Worm (Caenorhabditis elegans): ENCODE data around the gene M199.135.
A peak's percentile ranks its signal among the peaks of the same experiment; 100 is the strongest.

M199.135 gene

ce11 chrIV:15098294-15098693 is 16.1 kb upstream of the M199.135 start, which contains the start of gene srt-49:
Gene srt-49 (minus strand): TSS chrIV:15098394.
- TF ChIP-seq snpc-1.3 (tag; optimal IDR thresholded peaks at IDR 0.05; ENCODE audit: insufficient read depth) (no peak), somi-1 (GFP tag; optimal IDR thresholded peaks at IDR 0.05) (no peak), B0336.3 (GFP tag; IDR thresholded peaks at IDR 0.05) (no peak), B0019.2 (GFP tag; conservative IDR thresholded peaks at IDR 0.05) (no peak), akir-1 (GFP tag; optimal IDR thresholded peaks at IDR 0.05) (no peak), nhr-90 (tag; optimal IDR thresholded peaks at IDR 0.05) (no peak), lin-26 (GFP tag; IDR thresholded peaks at IDR 0.05) (no peak), B0261.1 (tag; optimal IDR thresholded peaks at IDR 0.05) (no peak), Y56A3A.18 (GFP tag; IDR thresholded peaks at IDR 0.05) (no peak), sptf-2 (GFP tag; optimal IDR thresholded peaks at IDR 0.05) (no peak), K12H6.12 (tag; optimal IDR thresholded peaks at IDR 0.05) (no peak), lin-54 (GFP tag; optimal IDR thresholded peaks at IDR 0.05) (no peak), him-1 (tag; optimal IDR thresholded peaks at IDR 0.05) (no peak), ztf-22 (GFP tag; optimal IDR thresholded peaks at IDR 0.05) (no peak), ceh-40 (GFP tag; IDR thresholded peaks at IDR 0.05) (no peak), ceh-79 (tag; optimal IDR thresholded peaks at IDR 0.05) (no peak), ceh-91 (GFP tag; IDR thresholded peaks at IDR 0.05) (no peak), madf-10 (tag; optimal IDR thresholded peaks at IDR 0.05) (no peak), ets-4 (GFP tag; optimal IDR thresholded peaks at IDR 0.05) (no peak), C17E4.6 (GFP tag; IDR thresholded peaks at IDR 0.05) (no peak)

- TF ChIP-seq snpc-4 (GFP tag; optimal IDR thresholded peaks at IDR 0.05) (no peak), snpc-4 (tag; optimal IDR thresholded peaks at IDR 0.05) (peak in 1 of 4 experiments; percentile 50), madf-6 (GFP tag; IDR thresholded peaks at IDR 0.05) (no peak)
These were observed 11.2 kb upstream of the M199.135 start, which contains the start of gene srt-44 for ce11 chrIV:15103224-15103679. Gene srt-44 (plus strand): TSS chrIV:15103629.

ce11 chrIV:15107218-15107617 is 7.2 kb upstream of the M199.135 start:
- TF ChIP-seq F52B5.7 (tag; optimal IDR thresholded peaks at IDR 0.05) (no peak), hrde-1 (tag; optimal IDR thresholded peaks at IDR 0.05; ENCODE audit: borderline replicate concordance) (no peak), attf-6 (GFP tag; IDR thresholded peaks at IDR 0.05) (peak; percentile 80), snpc-4 (GFP tag; optimal IDR thresholded peaks at IDR 0.05) (peak; percentile 17), snpc-4 (tag; optimal IDR thresholded peaks at IDR 0.05) (peak in 3 of 4 experiments; percentile 46 to 87 (median 66)), nhr-90 (tag; optimal IDR thresholded peaks at IDR 0.05) (no peak), tbp1 (GFP tag; optimal IDR thresholded peaks at IDR 0.05) (peak; percentile 21), ztf-28 (GFP tag; IDR thresholded peaks at IDR 0.05) (no peak), hmg-1.2 (GFP tag; IDR thresholded peaks at IDR 0.05) (peak; percentile 90), Y53G8AR.9 (GFP tag; conservative IDR thresholded peaks at IDR 0.05) (no peak), dox-1 (GFP tag; IDR thresholded peaks at IDR 0.05) (no peak), sdz-38 (tag; optimal IDR thresholded peaks at IDR 0.05) (no peak)

DNA sequence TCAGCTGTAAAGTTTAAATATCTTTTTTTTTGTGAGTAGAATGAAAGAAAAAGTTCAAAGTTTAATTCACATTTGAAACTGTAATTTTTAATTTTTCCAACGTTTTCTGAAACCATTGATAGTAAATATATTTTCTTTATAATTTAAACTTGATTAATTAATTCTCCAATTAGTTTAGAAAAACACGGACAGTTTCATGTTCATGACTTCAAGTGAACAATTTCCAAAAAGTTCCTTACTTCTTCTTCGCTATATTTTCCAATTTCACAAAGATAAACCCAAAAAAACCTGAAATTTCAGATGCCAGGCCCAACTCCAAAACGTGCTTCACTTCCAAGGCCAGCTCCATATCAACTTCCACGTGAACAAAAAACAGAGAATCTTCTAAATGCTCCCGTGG is 5.9 kb upstream of the M199.135 start, which contains the start of gene M199.2:
M199.2 (plus strand) TSS at position 301 of the 400 bp plus-strand sequence.
- TF ChIP-seq lin-26 (GFP tag; IDR thresholded peaks at IDR 0.05), result no peak
- TF ChIP-seq aptf-2 (GFP tag; conservative IDR thresholded peaks at IDR 0.05), result no peak
- TF ChIP-seq ztf-3 (GFP tag; optimal IDR thresholded peaks at IDR 0.05), result no peak
- TF ChIP-seq repo-1 (tag; optimal IDR thresholded peaks at IDR 0.05), result no peak
- TF ChIP-seq sdz-38 (tag; optimal IDR thresholded peaks at IDR 0.05), result no peak
- no peak for TF ChIP-seq ceh-91 (GFP tag; IDR thresholded peaks at IDR 0.05)
- TF ChIP-seq snpc-4 (GFP tag; optimal IDR thresholded peaks at IDR 0.05), result no peak
- no peak for TF ChIP-seq snpc-4 (tag; optimal IDR thresholded peaks at IDR 0.05)
- TF ChIP-seq egl-44 (GFP tag; IDR thresholded peaks at IDR 0.05), result no peak
- no peak for TF ChIP-seq lin-40 (tag; optimal IDR thresholded peaks at IDR 0.05)
- TF ChIP-seq ztf-25 (GFP tag; IDR thresholded peaks at IDR 0.05), result no peak
- no peak for TF ChIP-seq nhr-80 (tag; optimal IDR thresholded peaks at IDR 0.05)
- no peak for TF ChIP-seq Y56A3A.18 (GFP tag; IDR thresholded peaks at IDR 0.05)
- TF ChIP-seq hmg-1.2 (GFP tag; IDR thresholded peaks at IDR 0.05), result no peak
- no peak for TF ChIP-seq lir-1 (GFP tag; conservative IDR thresholded peaks at IDR 0.05)
